Fruit fly (Drosophila melanogaster) whole organism, wandering third instar larva: Measurements from ENCODE around the gene Dpy-30L2.

ENCODE experiments used
- CG32264 ChIP-seq: fragments of 200-800 bp; sonication (Bioruptor generic); optimal IDR thresholded peaks from 2 replicates; lab custom pipeline; 2016; ENCODE audit warnings: missing biosample characterization, missing genetic modification characterization
- CrebA ChIP-seq: fragments of 200-800 bp; sonication (Bioruptor generic); optimal IDR thresholded peaks from 2 replicates; lab custom pipeline; 2016; ENCODE audit warnings: missing biosample characterization, mild to moderate bottlenecking, missing genetic modification characterization, borderline replicate concordance
- Dfd ChIP-seq: fragments of >200 bp; optimal IDR thresholded peaks from 2 replicates; lab custom pipeline; 2017; ENCODE audit warnings: missing biosample characterization, missing genetic modification characterization
- Dif ChIP-seq: fragments of 200-275, 200-300 bp; sonication (Bioruptor generic); optimal IDR thresholded peaks from 2 replicates; lab custom pipeline; 2018; ENCODE audit warnings: missing biosample characterization, missing genetic modification characterization; ENCODE audit not compliant: partially characterized antibody
- HLH106 ChIP-seq: fragments of 200-800 bp; optimal IDR thresholded peaks from 3 replicates; lab custom pipeline; 2019; ENCODE audit warnings: missing biosample characterization, mild to moderate bottlenecking, missing genetic modification characterization, moderate library complexity
- Hnf4 ChIP-seq: fragments of 200-800 bp; sonication (Bioruptor generic); optimal IDR thresholded peaks from 2 replicates; lab custom pipeline; 2016; ENCODE audit warnings: missing biosample characterization, mild to moderate bottlenecking, missing genetic modification characterization
- Hr83 ChIP-seq: fragments of 200-300 bp; sonication (Bioruptor generic); optimal IDR thresholded peaks from 2 replicates; lab custom pipeline; 2016; ENCODE audit warnings: missing biosample characterization, mild to moderate bottlenecking, missing genetic modification characterization, moderate library complexity; ENCODE audit not compliant: poor library complexity, severe bottlenecking
- Jra ChIP-seq: sonication (Bioruptor generic); optimal IDR thresholded peaks from 2 replicates; lab custom pipeline; 2016; ENCODE audit warnings: missing biosample characterization, missing genetic modification characterization
- Mio ChIP-seq: sonication (Bioruptor generic); optimal IDR thresholded peaks from 2 replicates; lab custom pipeline; 2016; ENCODE audit warnings: missing biosample characterization, missing genetic modification characterization
- Myc ChIP-seq: fragments of >200 bp; optimal IDR thresholded peaks from 2 replicates; lab custom pipeline; 2017
- N ChIP-seq: fragments of >200 bp; optimal IDR thresholded peaks from 2 replicates; lab custom pipeline; 2018; ENCODE audit warnings: missing biosample characterization, missing external identifiers, missing genetic modification characterization
- OdsH ChIP-seq: fragments of 200-800 bp; sonication (Bioruptor generic); optimal IDR thresholded peaks from 2 replicates; lab custom pipeline; 2016; ENCODE audit warnings: missing biosample characterization, mild to moderate bottlenecking, missing genetic modification characterization
- Rel ChIP-seq, 2 experiments: fragments of 200-800 bp; sonication (Bioruptor generic) in 1 of 2; optimal IDR thresholded peaks; 2 replicates in 1 of 2; 3 replicates in 1 of 2; lab custom pipeline; 2016 to 2019; ENCODE audit warnings: mild to moderate bottlenecking in 2 of 2, missing biosample characterization in 2 of 2, missing genetic modification characterization in 2 of 2, moderate library complexity in 1 of 2
- Sp1 ChIP-seq: fragments of 200-800 bp; sonication (Bioruptor generic); optimal IDR thresholded peaks from 3 replicates; lab custom pipeline; 2019; ENCODE audit warnings: missing biosample characterization, mild to moderate bottlenecking, missing genetic modification characterization, moderate library complexity
- br ChIP-seq: fragments of 200-800 bp; sonication (Bioruptor generic); optimal IDR thresholded peaks from 2 replicates; lab custom pipeline; 2016; ENCODE audit warnings: missing biosample characterization, missing genetic modification characterization
- dmrt93B ChIP-seq: fragments of 200-800 bp; sonication (Bioruptor generic); optimal IDR thresholded peaks from 2 replicates; lab custom pipeline; 2018; ENCODE audit warnings: missing biosample characterization, mild to moderate bottlenecking, missing genetic modification characterization
- ey ChIP-seq: fragments of 200-800 bp; sonication (Bioruptor generic); optimal IDR thresholded peaks from 2 replicates; lab custom pipeline; 2016; ENCODE audit warnings: missing biosample characterization, missing genetic modification characterization
- foxo ChIP-seq, 2 experiments: fragments of 200-800 bp; sonication (Bioruptor generic); optimal IDR thresholded peaks; 2 replicates in 1 of 2; 3 replicates in 1 of 2; lab custom pipeline; 2016 to 2017; ENCODE audit warnings: missing biosample characterization in 2 of 2, missing genetic modification characterization in 2 of 2
- h ChIP-seq: fragments of 200-800 bp; sonication (Bioruptor generic); optimal IDR thresholded peaks from 3 replicates; lab custom pipeline; 2016; ENCODE audit warnings: missing biosample characterization, mild to moderate bottlenecking, missing genetic modification characterization
- jim ChIP-seq: fragments of 175-275, 200-325 bp; sonication (Bioruptor generic); optimal IDR thresholded peaks from 2 replicates; lab custom pipeline; 2016; ENCODE audit warnings: missing biosample characterization, mild to moderate bottlenecking, missing genetic modification characterization
- lola ChIP-seq: fragments of >200 bp; optimal IDR thresholded peaks from 2 replicates; lab custom pipeline; 2017; ENCODE audit warnings: missing biosample characterization, missing genetic modification characterization
- pan ChIP-seq: fragments of >200 bp; optimal IDR thresholded peaks from 2 replicates; lab custom pipeline; 2017
- psq ChIP-seq: fragments of 200-800 bp; sonication (Bioruptor generic); optimal IDR thresholded peaks from 3 replicates; lab custom pipeline; 2017; ENCODE audit warnings: missing biosample characterization, mild to moderate bottlenecking, missing genetic modification characterization, moderate library complexity
- rgr ChIP-seq: fragments of 200-800 bp; sonication (Bioruptor generic); optimal IDR thresholded peaks from 3 replicates; lab custom pipeline; 2016; ENCODE audit warnings: missing biosample characterization, mild to moderate bottlenecking, missing genetic modification characterization
- sage ChIP-seq: fragments of 200-800 bp; sonication (Bioruptor generic); optimal IDR thresholded peaks from 2 replicates; lab custom pipeline; 2016; ENCODE audit warnings: missing biosample characterization, mild to moderate bottlenecking, missing genetic modification characterization
- sv ChIP-seq: fragments of 200-800 bp; sonication (Bioruptor generic); optimal IDR thresholded peaks from 3 replicates; lab custom pipeline; 2016; ENCODE audit warnings: missing biosample characterization, missing genetic modification characterization
- woc ChIP-seq: sonication (Bioruptor generic); optimal IDR thresholded peaks from 2 replicates; lab custom pipeline; 2016; ENCODE audit warnings: missing biosample characterization, mild to moderate bottlenecking, missing genetic modification characterization

Dpy-30L2 gene

DNA sequence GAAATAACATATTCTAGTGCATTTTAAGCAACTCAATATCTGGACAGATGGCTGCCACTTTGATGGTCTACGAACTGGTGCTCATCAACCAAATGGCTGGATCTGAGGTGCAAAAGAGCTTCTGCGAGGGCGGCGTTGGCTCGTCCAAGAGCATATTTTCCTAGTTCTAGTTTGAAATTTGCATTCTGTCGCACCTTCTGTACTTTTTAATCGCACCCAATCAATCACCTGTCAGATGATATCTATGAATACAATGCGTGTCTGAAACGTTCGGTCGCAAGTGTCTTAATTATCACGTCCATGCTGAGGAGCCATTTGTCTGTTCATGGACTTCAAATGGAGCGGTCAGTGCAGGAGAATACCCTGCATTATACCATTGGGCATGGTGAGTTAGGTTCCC, 15.8 kb downstream of the Dpy-30L2 start, which contains the start of the genes Gr64d and Gr64e:
TSS of gene Gr64d (plus strand) at position 301 of the 400 bp plus-strand sequence.
TSS of gene Gr64e (plus strand) at position 380 of the 400 bp plus-strand sequence.
- TF ChIP-seq sv (GFP tag; lab: Kevin White, UChicago) (no peak), br (GFP tag; lab: Kevin White, UChicago) (no peak), lola (GFP tag; lab: Kevin White, UChicago) (no peak), CG32264 (GFP tag; lab: Kevin White, UChicago) (no peak), Jra (GFP tag; lab: Kevin White, UChicago) (no peak), Dfd (GFP tag; lab: Kevin White, UChicago) (no peak)

DNA sequence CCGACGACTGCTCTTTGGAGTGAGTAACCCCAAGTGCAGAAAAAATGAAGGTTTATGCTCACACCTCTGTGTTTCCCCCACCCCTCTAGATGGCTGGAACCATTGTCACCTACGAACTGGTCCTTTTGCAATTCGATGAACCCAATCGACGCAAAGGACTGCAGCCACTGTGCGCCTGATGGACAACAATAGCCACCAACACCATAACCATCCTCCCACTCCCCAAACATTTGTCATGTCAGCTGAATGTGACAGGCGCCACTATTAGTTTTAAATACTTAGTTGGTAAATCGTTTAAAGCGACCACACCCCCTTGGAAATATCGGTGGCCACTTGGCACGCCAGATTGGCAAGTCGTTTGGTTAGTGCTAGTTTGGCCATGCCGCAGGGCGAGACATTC, 19.2 kb downstream of the Dpy-30L2 start, which contains the start of the genes Gr64b and Gr64c:
TSS of gene Gr64b (plus strand) at position 301 of the 400 bp plus-strand sequence.
TSS of gene Gr64c (plus strand) at position 301 of the 400 bp plus-strand sequence.
- no peak for TF ChIP-seq sage
- no peak for TF ChIP-seq pan (lab: Kevin White, UChicago)
- TF ChIP-seq Sp1 (GFP tag; lab: Kevin White, UChicago), result no peak
- no peak for TF ChIP-seq h
- no peak for TF ChIP-seq Dif (GFP tag; lab: Kevin White, UChicago)
- no peak for TF ChIP-seq CrebA (GFP tag; lab: Kevin White, UChicago)
- no peak for TF ChIP-seq lola (GFP tag; lab: Kevin White, UChicago)
- TF ChIP-seq, all 38 proteins: peak for 0

DNA sequence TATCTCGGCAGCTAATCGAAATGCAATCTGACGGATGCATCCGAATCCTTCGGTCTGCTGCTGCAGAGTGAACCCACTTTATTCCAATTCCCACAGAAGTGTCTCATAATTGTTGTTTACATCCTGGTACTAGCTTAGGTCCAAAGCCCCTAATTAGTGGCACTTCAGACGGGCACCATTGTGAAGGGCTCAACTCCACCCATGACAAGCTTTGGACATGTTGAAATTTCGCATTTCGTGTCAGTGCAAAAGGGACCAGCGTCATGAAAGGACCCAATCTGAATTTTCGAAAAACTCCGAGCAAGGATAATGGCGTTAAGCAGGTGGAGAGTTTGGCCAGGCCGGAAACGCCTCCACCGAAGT, 21.0 kb downstream of the Dpy-30L2 start, which contains the start of gene Gr64a:
TSS of gene Gr64a (plus strand) at position 264 of the 363 bp plus-strand sequence.
- TF ChIP-seq N (GFP tag; lab: Kevin White, UChicago), result no peak
- TF ChIP-seq HLH106 (tag; lab: Kevin White, UChicago), result no peak
- TF ChIP-seq Dfd (GFP tag; lab: Kevin White, UChicago), result no peak
- no peak for TF ChIP-seq psq (GFP tag; lab: Kevin White, UChicago)
- no peak for TF ChIP-seq woc (GFP tag; lab: Kevin White, UChicago)
- no peak for TF ChIP-seq br (GFP tag; lab: Kevin White, UChicago)
- no peak for TF ChIP-seq OdsH (GFP tag; lab: Kevin White, UChicago)
- no peak for TF ChIP-seq dmrt93B (GFP tag; lab: Kevin White, UChicago)
- no peak for TF ChIP-seq sv (GFP tag; lab: Kevin White, UChicago)
- TF ChIP-seq h, result no peak
- no peak for TF ChIP-seq Mio
- TF ChIP-seq ey (GFP tag; lab: Kevin White, UChicago), result no peak
- no peak for TF ChIP-seq Rel (GFP tag; optimal IDR thresholded peaks at IDR 0.05; lab: Kevin White, UChicago)
- no peak for TF ChIP-seq Rel (tag; optimal IDR thresholded peaks at IDR 0.05; lab: Kevin White, UChicago)
- TF ChIP-seq Jra (GFP tag; lab: Kevin White, UChicago), result no peak
- TF ChIP-seq jim (GFP tag; lab: Kevin White, UChicago), result no peak

DNA sequence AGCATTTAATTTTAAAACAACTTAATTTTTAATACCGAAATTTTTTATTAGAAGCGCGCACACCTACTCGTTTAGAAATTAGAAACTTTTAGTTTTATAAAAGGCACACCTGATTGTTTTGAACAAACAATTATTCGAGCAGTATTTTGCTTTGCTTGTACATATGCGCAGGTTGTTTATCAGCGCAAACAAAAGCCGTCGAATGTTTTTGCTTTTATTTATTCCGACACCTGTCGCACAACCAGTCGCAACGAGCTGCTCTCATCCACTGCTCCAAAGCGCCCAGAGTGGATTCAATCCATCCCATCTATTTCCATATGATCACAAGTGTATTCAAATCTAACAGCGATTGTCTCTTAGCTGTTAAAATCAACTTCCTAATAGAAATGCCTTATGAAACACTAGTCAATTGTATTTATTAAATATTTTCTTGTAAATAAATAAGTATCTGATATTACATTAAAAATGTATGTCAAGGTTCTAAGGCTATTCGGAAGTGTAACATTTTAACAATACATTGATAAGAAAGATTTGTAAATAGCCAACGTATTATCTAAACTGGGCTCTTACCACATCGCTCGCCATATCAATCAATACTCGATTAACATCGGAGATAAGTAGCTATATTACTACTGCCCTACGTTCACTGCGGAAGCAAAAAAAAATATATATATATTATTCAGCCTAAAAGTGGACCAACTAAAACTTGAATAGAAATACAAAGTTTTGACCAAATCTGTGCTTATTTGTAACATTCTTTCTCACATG, 21.6 kb downstream of the Dpy-30L2 start, which contains the start of gene CG11594:
TSS of gene CG11594 (minus strand) at position 274 of the 768 bp plus-strand sequence.
- TF ChIP-seq Rel (GFP tag; optimal IDR thresholded peaks at IDR 0.05; lab: Kevin White, UChicago) (no peak), Rel (tag; optimal IDR thresholded peaks at IDR 0.05; lab: Kevin White, UChicago) (no peak), Hr83 (GFP tag; lab: Kevin White, UChicago) (peak; percentile 40), rgr (GFP tag; lab: Kevin White, UChicago) (peak; percentile 27), jim (GFP tag; lab: Kevin White, UChicago) (no peak), foxo (GFP tag; optimal IDR thresholded peaks at IDR 0.05; lab: Kevin White, UChicago) (no peak)

DNA sequence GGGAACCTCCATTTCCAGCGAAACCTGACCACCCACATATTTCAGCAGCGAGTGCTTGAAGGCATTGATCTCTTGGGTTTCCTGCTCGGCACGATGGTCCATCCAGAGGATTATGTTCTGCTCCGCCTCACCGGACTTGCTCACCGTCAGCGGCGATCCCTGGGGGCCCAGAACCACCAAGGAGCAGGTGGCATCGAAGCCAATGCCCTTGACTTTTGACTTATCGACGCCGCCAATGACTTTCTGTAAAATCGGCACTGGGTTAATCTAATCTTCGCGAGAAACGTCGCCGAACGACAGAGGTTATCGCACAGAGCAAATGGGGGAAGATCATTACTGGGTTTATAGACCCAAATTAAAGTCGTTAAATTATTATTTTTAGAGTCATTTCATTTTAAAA, 23.1 kb downstream of the Dpy-30L2 start:
- TF ChIP-seq Hnf4 (GFP tag; lab: Kevin White, UChicago), result no peak
- TF ChIP-seq ey (GFP tag; lab: Kevin White, UChicago), result no peak
- no peak for TF ChIP-seq Myc (lab: Kevin White, UChicago)
